Fruit fly (Drosophila melanogaster): ENCODE data around the gene CG15282.

- TF ChIP-seq psq (optimal IDR thresholded peaks at IDR 0.05) (no peak), pan (optimal IDR thresholded peaks at IDR 0.05) (no peak), CG8478 (optimal IDR thresholded peaks at IDR 0.05) (no peak), Dll (optimal IDR thresholded peaks at IDR 0.05) (no peak)
Observed at dm6 chr2L:14683596-14683995, 28.7 kb upstream of the CG15282 start.

All from whole organism.